Fruit fly (Drosophila melanogaster) whole organism, embryonic: ENCODE measurements around the gene CG7742.

ENCODE experiments used
- ATbp ChIP-seq: fragments of 200-800 bp; sonication (Bioruptor generic); optimal IDR thresholded peaks from 2 replicates; lab custom pipeline; 2017; ENCODE audit warnings: missing biosample characterization, mild to moderate bottlenecking, missing genetic modification characterization, missing genetic modification reagents
- Bdp1 ChIP-seq: fragments of 200-800 bp; sonication (Bioruptor generic); optimal IDR thresholded peaks from 3 replicates; lab custom pipeline; 2016; ENCODE audit warnings: missing biosample characterization, missing genetic modification characterization
- CG10267 ChIP-seq: fragments of 200-800 bp; sonication (Bioruptor generic); optimal IDR thresholded peaks from 2 replicates; lab custom pipeline; 2018; ENCODE audit warnings: missing biosample characterization, mild to moderate bottlenecking, missing genetic modification characterization, moderate library complexity
- CG10543 ChIP-seq: fragments of 200-800 bp; sonication (Bioruptor generic); optimal IDR thresholded peaks from 3 replicates; lab custom pipeline; 2017; ENCODE audit warnings: missing biosample characterization, mild to moderate bottlenecking, missing genetic modification characterization, moderate library complexity
- CG10654 ChIP-seq: fragments of 200-800 bp; sonication (Bioruptor generic); optimal IDR thresholded peaks from 2 replicates; lab custom pipeline; 2016; ENCODE audit warnings: missing biosample characterization, missing genetic modification characterization
- CG11247 ChIP-seq: fragments of 200-800 bp; sonication (Bioruptor generic); IDR thresholded peaks from 2 replicates; pipeline ENCODE4 v1.3.6; 2022; ENCODE audit warnings: missing biosample characterization, missing genetic modification characterization
- CG12104 ChIP-seq: fragments of 200-800 bp; sonication (Bioruptor generic); optimal IDR thresholded peaks from 3 replicates; lab custom pipeline; 2016; ENCODE audit warnings: missing biosample characterization, missing genetic modification characterization
- CG13296 ChIP-seq: fragments of 200-800 bp; sonication (Bioruptor generic); optimal IDR thresholded peaks from 3 replicates; lab custom pipeline; 2018; ENCODE audit warnings: missing biosample characterization, mild to moderate bottlenecking, missing genetic modification characterization
- CG15011 ChIP-seq: fragments of 200-800 bp; sonication (Bioruptor generic); optimal IDR thresholded peaks from 3 replicates; lab custom pipeline; 2018; ENCODE audit warnings: missing biosample characterization, mild to moderate bottlenecking, missing genetic modification characterization
- CG1647 ChIP-seq: fragments of 200-800 bp; sonication (Bioruptor generic); optimal IDR thresholded peaks from 3 replicates; lab custom pipeline; 2016; ENCODE audit warnings: missing biosample characterization, missing genetic modification characterization
- CG18011 ChIP-seq: fragments of 200-800 bp; sonication (Bioruptor generic); optimal IDR thresholded peaks from 2 replicates; lab custom pipeline; 2017; ENCODE audit warnings: missing biosample characterization, missing genetic modification characterization, mild to moderate bottlenecking, moderate library complexity, missing genotype
- CG18262 ChIP-seq: fragments of 200-800 bp; optimal IDR thresholded peaks from 3 replicates; lab custom pipeline; 2019; ENCODE audit warnings: missing biosample characterization, mild to moderate bottlenecking, missing genetic modification characterization, moderate library complexity
- CG33213 ChIP-seq: fragments of 200-800 bp; sonication (Bioruptor generic); optimal IDR thresholded peaks from 3 replicates; lab custom pipeline; 2016; ENCODE audit warnings: missing biosample characterization, missing genetic modification characterization
- CG34224 ChIP-seq: fragments of 200-800 bp; sonication (Bioruptor generic); IDR thresholded peaks from 3 replicates; pipeline ENCODE4 v1.3.6; 2022; ENCODE audit warnings: missing biosample characterization, missing genetic modification characterization; ENCODE audit not compliant: partially characterized antibody
- CG8089 ChIP-seq: fragments of 200-800 bp; sonication (Bioruptor generic); optimal IDR thresholded peaks from 3 replicates; lab custom pipeline; 2016; ENCODE audit warnings: missing biosample characterization, missing genetic modification characterization
- CG9437 ChIP-seq: fragments of 200-800 bp; sonication (Bioruptor generic); optimal IDR thresholded peaks from 2 replicates; lab custom pipeline; 2018; ENCODE audit warnings: missing biosample characterization, mild to moderate bottlenecking, missing genetic modification characterization
- CG9876 ChIP-seq: fragments of 200-800 bp; sonication (Bioruptor generic); optimal IDR thresholded peaks from 2 replicates; lab custom pipeline; 2016; ENCODE audit warnings: missing biosample characterization, missing genetic modification characterization
- Fer2 ChIP-seq: fragments of 200-800 bp; sonication (Bioruptor generic); optimal IDR thresholded peaks from 2 replicates; lab custom pipeline; 2018; ENCODE audit warnings: missing biosample characterization, mild to moderate bottlenecking, missing genetic modification characterization, moderate library complexity
- HLH3B ChIP-seq: fragments of 200-800 bp; sonication (Bioruptor generic); IDR thresholded peaks from 2 replicates; pipeline ENCODE4 v1.3.6; 2022; ENCODE audit warnings: missing biosample characterization, missing genetic modification characterization
- Hr3 ChIP-seq: fragments of 200-800 bp; sonication (Bioruptor generic); optimal IDR thresholded peaks from 3 replicates; lab custom pipeline; 2016; ENCODE audit warnings: missing biosample characterization, missing genetic modification characterization
- Hsf ChIP-seq: fragments of 200-800 bp; sonication (Bioruptor generic); optimal IDR thresholded peaks from 3 replicates; lab custom pipeline; 2016; ENCODE audit warnings: missing biosample characterization, missing genetic modification characterization
- Meics ChIP-seq: fragments of 200-800 bp; sonication (Bioruptor generic); optimal IDR thresholded peaks from 2 replicates; lab custom pipeline; 2017; ENCODE audit warnings: missing biosample characterization, mild to moderate bottlenecking, missing genetic modification characterization
- Rfx ChIP-seq: fragments of 200-800 bp; sonication (Bioruptor generic); IDR thresholded peaks from 2 replicates; pipeline ENCODE4 v1.3.6; 2022; ENCODE audit warnings: missing biosample characterization, missing genetic modification characterization
- Six4 ChIP-seq: fragments of 200-800 bp; sonication (Bioruptor generic); optimal IDR thresholded peaks from 2 replicates; lab custom pipeline; 2016; ENCODE audit warnings: missing biosample characterization, missing genetic modification characterization
- Sox102F ChIP-seq: fragments of 200-800 bp; sonication (Bioruptor generic); optimal IDR thresholded peaks from 2 replicates; lab custom pipeline; 2018; ENCODE audit warnings: missing biosample characterization, mild to moderate bottlenecking, missing genetic modification characterization, moderate library complexity
- Spps ChIP-seq: fragments of 200-800 bp; sonication (Bioruptor generic); optimal IDR thresholded peaks from 2 replicates; lab custom pipeline; 2018; ENCODE audit warnings: missing biosample characterization, mild to moderate bottlenecking, missing genetic modification characterization
- Usf ChIP-seq: fragments of 200-800 bp; sonication (Bioruptor generic); optimal IDR thresholded peaks from 2 replicates; lab custom pipeline; 2017; ENCODE audit warnings: missing genotype, missing biosample characterization, missing genetic modification characterization
- Vsx1 ChIP-seq: fragments of 200-800 bp; sonication (Bioruptor generic); optimal IDR thresholded peaks from 2 replicates; lab custom pipeline; 2017; ENCODE audit warnings: missing biosample characterization, mild to moderate bottlenecking, missing genetic modification characterization, missing genetic modification reagents
- ase ChIP-seq: fragments of 200-800 bp; sonication (Bioruptor generic); IDR thresholded peaks from 3 replicates; pipeline ENCODE4 v1.3.6; 2022; ENCODE audit warnings: missing biosample characterization, missing genetic modification characterization
- bab2 ChIP-seq: fragments of 200-800 bp; sonication (Bioruptor generic); optimal IDR thresholded peaks from 2 replicates; lab custom pipeline; 2016; ENCODE audit warnings: missing biosample characterization, missing genetic modification characterization
- bigmax ChIP-seq: fragments of 200-800 bp; sonication (Bioruptor generic); optimal IDR thresholded peaks from 2 replicates; lab custom pipeline; 2018; ENCODE audit warnings: missing biosample characterization, mild to moderate bottlenecking, missing genetic modification characterization
- bsh ChIP-seq, 2 experiments: fragments of 200-800 bp; sonication (Bioruptor generic); optimal IDR thresholded peaks; 2 replicates each; lab custom pipeline; 2017 to 2018; ENCODE audit warnings: mild to moderate bottlenecking in 2 of 2, missing biosample characterization in 2 of 2, missing genetic modification characterization in 2 of 2, moderate library complexity in 1 of 2
- ci ChIP-seq: fragments of 200-800 bp; sonication (Bioruptor generic); IDR thresholded peaks from 3 replicates; pipeline ENCODE4 v1.3.6; 2022; ENCODE audit warnings: missing biosample characterization, missing genetic modification characterization
- dmrt99B ChIP-seq: fragments of 200-800 bp; sonication (Bioruptor generic); optimal IDR thresholded peaks from 2 replicates; lab custom pipeline; 2018; ENCODE audit warnings: missing biosample characterization, mild to moderate bottlenecking, missing genetic modification characterization, moderate library complexity
- emc ChIP-seq: fragments of 200-800 bp; sonication (Bioruptor generic); optimal IDR thresholded peaks from 2 replicates; lab custom pipeline; 2016; ENCODE audit warnings: missing biosample characterization, missing genetic modification characterization
- gt ChIP-seq: fragments of 200-800 bp; sonication (Bioruptor generic); IDR thresholded peaks from 2 replicates; pipeline ENCODE4 v1.3.6; 2022; ENCODE audit warnings: missing biosample characterization, missing genetic modification characterization
- hkb ChIP-seq, 2 experiments: fragments of 200-800 bp in 1 of 2; fragments of >200 bp in 1 of 2; sonication (Bioruptor generic) in 1 of 2; IDR thresholded peaks in 1 of 2; optimal IDR thresholded peaks in 1 of 2; 2 replicates each; pipeline versions ENCODE4 v1.3.6 to Lab custom; 2017 to 2022; ENCODE audit warnings: missing biosample characterization in 1 of 2, missing genetic modification characterization in 1 of 2
- kah ChIP-seq: fragments of 200-800 bp; sonication (Bioruptor generic); optimal IDR thresholded peaks from 2 replicates; lab custom pipeline; 2018; ENCODE audit warnings: missing biosample characterization, mild to moderate bottlenecking, missing genetic modification characterization
- pnt ChIP-seq: fragments of 200-800 bp; sonication (Bioruptor generic); optimal IDR thresholded peaks from 3 replicates; lab custom pipeline; 2016; ENCODE audit warnings: missing biosample characterization, missing genetic modification characterization
- pum ChIP-seq: fragments of 200-800 bp; sonication (Bioruptor generic); optimal IDR thresholded peaks from 2 replicates; lab custom pipeline; 2016; ENCODE audit warnings: missing biosample characterization, missing genetic modification characterization
- row ChIP-seq: fragments of 200-800 bp; sonication (Bioruptor generic); IDR thresholded peaks from 3 replicates; pipeline ENCODE4 v1.3.6; 2022; ENCODE audit warnings: missing biosample characterization, missing genetic modification characterization
- salm ChIP-seq: fragments of 200-800 bp; sonication (Bioruptor generic); optimal IDR thresholded peaks from 2 replicates; lab custom pipeline; 2018; ENCODE audit warnings: missing biosample characterization, mild to moderate bottlenecking, missing genetic modification characterization
- sd ChIP-seq: fragments of 200-800 bp; sonication (Bioruptor generic); optimal IDR thresholded peaks from 3 replicates; lab custom pipeline; 2018; ENCODE audit warnings: missing biosample characterization, mild to moderate bottlenecking, missing genetic modification characterization, moderate library complexity
- sim ChIP-seq: fragments of 200-800 bp; sonication (Bioruptor generic); IDR thresholded peaks from 2 replicates; pipeline ENCODE4 v1.3.6; 2022; ENCODE audit warnings: missing biosample characterization, missing genetic modification characterization
- slbo ChIP-seq: fragments of 200-800 bp; sonication (Bioruptor generic); IDR thresholded peaks from 2 replicates; pipeline ENCODE4 v1.3.6; 2022; ENCODE audit warnings: missing biosample characterization, missing genetic modification characterization
- so ChIP-seq: fragments of 200-800 bp; sonication (Bioruptor generic); IDR thresholded peaks from 3 replicates; pipeline ENCODE4 v1.3.6; 2022; ENCODE audit warnings: missing biosample characterization, missing genetic modification characterization
- ttk ChIP-seq: fragments of 200-800 bp; sonication (Bioruptor generic); IDR thresholded peaks from 2 replicates; pipeline ENCODE4 v2.1.2; 2022; ENCODE audit warnings: missing biosample characterization, missing genetic modification characterization
- twi ChIP-seq: fragments of 200-800 bp; optimal IDR thresholded peaks from 2 replicates; lab custom pipeline; 2019; ENCODE audit warnings: missing biosample characterization, mild to moderate bottlenecking, missing genetic modification characterization, moderate library complexity
- vvl ChIP-seq: fragments of 200-800 bp; sonication (Bioruptor generic); IDR thresholded peaks from 2 replicates; pipeline ENCODE4 v1.3.6; 2022; ENCODE audit warnings: missing biosample characterization, missing genetic modification characterization
- wor ChIP-seq: fragments of 200-800 bp; sonication (Bioruptor generic); IDR thresholded peaks from 2 replicates; pipeline ENCODE4 v1.3.6; 2022; ENCODE audit warnings: missing biosample characterization, missing genetic modification characterization
- yki ChIP-seq: fragments of >200 bp; optimal IDR thresholded peaks from 3 replicates; lab custom pipeline; 2018

Gene CG7742

DNA sequence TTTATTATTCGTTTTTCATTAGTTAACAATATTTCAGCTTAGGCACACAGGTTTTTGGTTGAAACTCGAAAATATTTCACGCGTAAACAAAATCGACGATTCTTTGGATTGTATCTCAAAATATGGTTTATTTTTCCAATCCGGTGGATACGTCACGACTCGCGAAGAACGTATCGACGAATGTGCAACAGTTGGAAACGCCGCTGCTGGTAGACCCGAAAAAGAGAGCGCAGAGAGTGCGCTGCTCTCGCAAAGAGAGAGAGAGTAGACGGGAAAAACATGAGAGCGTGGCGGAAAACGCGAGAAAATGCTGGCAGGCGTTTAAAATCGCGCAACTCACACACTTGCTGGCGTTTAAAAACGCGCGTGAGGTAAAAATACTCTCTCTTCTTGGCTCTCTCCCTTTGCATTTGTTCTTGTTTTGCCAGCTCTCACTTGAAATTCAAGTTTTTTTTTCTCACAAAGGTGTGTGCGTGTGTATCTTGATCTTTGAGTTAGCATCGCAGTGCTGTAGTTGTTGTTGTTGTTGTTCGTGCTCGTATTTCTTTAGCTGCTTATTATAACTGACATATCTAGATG lies 22.4 kb upstream of the CG7742 start (continued):
- TF ChIP-seq CG18011, result no peak
- no peak for TF ChIP-seq Hr3 (GFP tag; lab: Kevin White, UChicago)
- TF ChIP-seq Rfx (GFP tag; lab: Robert Waterston, UW), result peak; percentile 14; the same call in 1 of the 2 replicates
- no peak for TF ChIP-seq twi (tag; lab: Kevin White, UChicago)
- TF ChIP-seq emc, result no peak
- peak; percentile 99 for TF ChIP-seq yki (lab: Kevin White, UChicago)
- TF ChIP-seq bsh (GFP tag; optimal IDR thresholded peaks at IDR 0.05; lab: Kevin White, UChicago), result peak in 1 of 2 experiments; percentile 66
- no peak for TF ChIP-seq ATbp (GFP tag; lab: Kevin White, UChicago)
- no peak for TF ChIP-seq Fer2 (tag; lab: Kevin White, UChicago)
- no peak for TF ChIP-seq dmrt99B
- no peak for TF ChIP-seq CG8089
- TF ChIP-seq CG9437 (GFP tag; lab: Kevin White, UChicago), result peak; percentile 22
- no peak for TF ChIP-seq CG18262 (tag; lab: Kevin White, UChicago)
- TF ChIP-seq vvl (GFP tag; lab: Robert Waterston, UW), result peak; percentile 54; the same call in 1 of the 2 replicates
- TF ChIP-seq pum, result no peak
- TF ChIP-seq bigmax, result no peak
- TF ChIP-seq CG1647 (GFP tag; lab: Kevin White, UChicago), result no peak
- TF ChIP-seq Vsx1 (GFP tag; lab: Kevin White, UChicago), result no peak
- peak; percentile 58; the same call in 1 of the 3 replicates for TF ChIP-seq so (GFP tag; lab: Robert Waterston, UW)
- no peak for TF ChIP-seq Spps (tag; lab: Kevin White, UChicago)
- TF ChIP-seq CG15011 (GFP tag; lab: Kevin White, UChicago), result no peak
- peak; percentile 74 for TF ChIP-seq sim (GFP tag; lab: Robert Waterston, UW)
- no peak for TF ChIP-seq ase (GFP tag; lab: Robert Waterston, UW)
- no peak for TF ChIP-seq Usf (GFP tag; lab: Kevin White, UChicago)
- TF ChIP-seq Sox102F (GFP tag; lab: Kevin White, UChicago), result no peak
- TF ChIP-seq pnt (GFP tag; lab: Kevin White, UChicago), result no peak
- no peak for TF ChIP-seq slbo (GFP tag; lab: Robert Waterston, UW)
- no peak for TF ChIP-seq CG12104 (GFP tag; lab: Kevin White, UChicago)
- TF ChIP-seq bab2 (GFP tag; lab: Kevin White, UChicago), result no peak
- TF ChIP-seq hkb (optimal IDR thresholded peaks at IDR 0.05; lab: Kevin White, UChicago), result no peak
- TF ChIP-seq hkb (GFP tag; IDR thresholded peaks at IDR 0.05; lab: Robert Waterston, UW), result peak; percentile 61
- TF ChIP-seq kah (GFP tag; lab: Kevin White, UChicago), result peak; percentile 74
- TF ChIP-seq wor (GFP tag; lab: Robert Waterston, UW), result no peak
- no peak for TF ChIP-seq Hsf
- TF ChIP-seq CG10654, result no peak
- no peak; the same call in 1 of the 2 replicates for TF ChIP-seq HLH3B (GFP tag; lab: Robert Waterston, UW)
- TF ChIP-seq CG34224, result peak; percentile 92
- peak; percentile 10 for TF ChIP-seq Six4
- no peak for TF ChIP-seq CG9876 (GFP tag; lab: Kevin White, UChicago)
- no peak for TF ChIP-seq CG13296 (GFP tag; lab: Kevin White, UChicago)
- no peak for TF ChIP-seq CG10543 (GFP tag; lab: Kevin White, UChicago)
- TF ChIP-seq Bdp1 (GFP tag; lab: Kevin White, UChicago), result no peak
- peak; percentile 64; the same call in 1 of the 3 replicates for TF ChIP-seq ci (GFP tag; lab: Robert Waterston, UW)
- no peak for TF ChIP-seq CG11247 (GFP tag; lab: Robert Waterston, UW)
- TF ChIP-seq salm (tag; lab: Kevin White, UChicago), result no peak
- TF ChIP-seq Meics, result no peak
- TF ChIP-seq CG33213 (GFP tag; lab: Kevin White, UChicago), result no peak
- TF ChIP-seq CG10267 (tag; lab: Kevin White, UChicago), result peak; percentile 8
- TF ChIP-seq ttk (GFP tag; lab: Robert Waterston, UW), result no peak
- TF ChIP-seq row (GFP tag; lab: Robert Waterston, UW), result no peak; the same call in 2 of the 3 replicates
- TF ChIP-seq gt (GFP tag; lab: Robert Waterston, UW), result no peak
- peak; percentile 9 for TF ChIP-seq sd (tag; lab: Kevin White, UChicago)
